Worm (Caenorhabditis elegans) whole organism, L2 larva: ENCODE results near the gene plx-2.

Source experiments
- F13H6.1 ChIP-seq: sonication (generic microtip); optimal IDR thresholded peaks from 2 replicates; lab custom pipeline; 2016; ENCODE audit warnings: missing genetic modification characterization, missing compliant biosample characterization
- blmp-1 ChIP-seq: sonication (generic microtip); optimal IDR thresholded peaks from 2 replicates; lab custom pipeline; 2017; ENCODE audit warnings: missing genetic modification characterization, mild to moderate bottlenecking, missing compliant biosample characterization, antibody characterized with exemption, moderate library complexity; ENCODE audit not compliant: insufficient read depth
- crh-2 ChIP-seq: sonication (generic microtip); optimal IDR thresholded peaks from 2 replicates; lab custom pipeline; 2017; ENCODE audit warnings: missing biosample characterization, missing genetic modification characterization
- egl-27 ChIP-seq: sonication (generic microtip); optimal IDR thresholded peaks from 3 replicates; lab custom pipeline; 2017; ENCODE audit warnings: missing biosample characterization, missing genetic modification reagents, missing genetic modification characterization
- fos-1 ChIP-seq: fragments of 150-350 bp; optimal IDR thresholded peaks from 2 replicates; lab custom pipeline; 2014; ENCODE audit warnings: missing biosample characterization, missing genetic modification characterization
- nhr-10 ChIP-seq: sonication (generic microtip); optimal IDR thresholded peaks from 2 replicates; lab custom pipeline; 2017; ENCODE audit warnings: missing biosample characterization, missing genetic modification characterization
- nhr-11 ChIP-seq: fragments of 150-350 bp; optimal IDR thresholded peaks from 2 replicates; lab custom pipeline; 2014; ENCODE audit warnings: missing biosample characterization, missing genetic modification characterization
- nhr-129 ChIP-seq: fragments of 150-350 bp; optimal IDR thresholded peaks from 2 replicates; lab custom pipeline; 2014; ENCODE audit warnings: missing biosample characterization, missing genetic modification characterization
- nhr-237 ChIP-seq: fragments of 150-350 bp; optimal IDR thresholded peaks from 2 replicates; lab custom pipeline; 2014; ENCODE audit warnings: missing biosample characterization, missing genetic modification characterization
- skn-1 ChIP-seq: sonication (generic microtip); optimal IDR thresholded peaks from 2 replicates; lab custom pipeline; 2017; ENCODE audit warnings: missing biosample characterization, missing genetic modification characterization
- sma-3 ChIP-seq: sonication (generic microtip); optimal IDR thresholded peaks from 2 replicates; lab custom pipeline; 2016; ENCODE audit warnings: missing genetic modification reagents, missing genetic modification characterization, missing compliant biosample characterization
- unc-39 ChIP-seq: fragments of 150-350 bp; optimal IDR thresholded peaks from 2 replicates; lab custom pipeline; 2014; ENCODE audit warnings: missing biosample characterization, missing genetic modification characterization
- zag-1 ChIP-seq: fragments of 150-350 bp; optimal IDR thresholded peaks from 2 replicates; lab custom pipeline; 2014; ENCODE audit warnings: missing biosample characterization, missing genetic modification characterization
- ztf-11 ChIP-seq: sonication (generic microtip); optimal IDR thresholded peaks from 2 replicates; lab custom pipeline; 2017; ENCODE audit warnings: missing biosample characterization, missing genetic modification characterization

DNA sequence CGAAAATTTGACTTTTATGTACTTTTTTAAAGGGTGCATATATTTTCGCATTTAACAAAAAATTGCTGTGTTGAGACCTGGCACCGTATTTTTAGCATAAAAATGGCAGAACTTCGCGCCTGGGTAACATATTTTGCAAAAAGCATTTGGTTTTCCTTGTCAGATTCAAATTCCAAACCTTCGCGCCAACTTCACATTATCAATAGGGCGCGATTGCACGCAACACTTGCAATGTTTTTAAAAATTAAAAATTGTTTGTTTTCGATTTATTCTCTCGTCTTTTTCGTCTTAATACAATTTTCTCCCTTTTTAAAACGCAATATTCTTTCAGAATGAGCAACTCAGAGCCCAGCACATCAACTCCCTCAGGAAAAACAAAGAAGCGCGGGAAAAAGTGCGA, 41.0 kb downstream of the plx-2 start, which contains the start of gene mes-2:
- peak; percentile 57 for TF ChIP-seq nhr-10 (tag; lab: Kevin White, UChicago)
- no peak for TF ChIP-seq zag-1
- no peak for TF ChIP-seq skn-1 (tag; lab: Kevin White, UChicago)
- TF ChIP-seq crh-2: peak; percentile 87
- no peak for TF ChIP-seq unc-39 (tag; lab: Kevin White, UChicago)
- TF ChIP-seq egl-27 (tag; lab: Kevin White, UChicago): no peak
- TF ChIP-seq nhr-129: peak; percentile 74
- peak; percentile 63 for TF ChIP-seq F13H6.1 (tag; lab: Kevin White, UChicago)
- TF ChIP-seq nhr-11: no peak
- TF ChIP-seq fos-1: peak; percentile 16
- TF ChIP-seq ztf-11 (tag; lab: Kevin White, UChicago): no peak
- no peak for TF ChIP-seq nhr-237
- peak; percentile 76 for TF ChIP-seq sma-3 (GFP tag; lab: Kevin White, UChicago)
- no peak for TF ChIP-seq blmp-1 (tag; lab: Kevin White, UChicago)
